Comparison of ENCODE assay signal across 1 fruit fly cellular context in genomic region chrX:19172955-19173354, dm6.
TF ChIP-seq lines count a peak whose summit lies in the region.

No protein-coding gene starts in this region.

TF ChIP-seq in whole organism, embryonic, 481 proteins besides CTCF, POLR2A, EP300 and RAD21 (continued from another document and continues in another):
- TF ChIP-seq CG7357 (GFP tag; IDR thresholded peaks at IDR 0.05; lab: Robert Waterston, UW) (no peak), klu (GFP tag; IDR thresholded peaks at IDR 0.05; lab: Robert Waterston, UW) (no peak), row (GFP tag; IDR thresholded peaks at IDR 0.05; lab: Robert Waterston, UW) (peak; percentile 40; the same call in 1 of the 3 replicates), sna (GFP tag; IDR thresholded peaks at IDR 0.05; lab: Robert Waterston, UW; ENCODE audit: partially characterized antibody) (no peak), shn (GFP tag; optimal IDR thresholded peaks at IDR 0.05; lab: Kevin White, UChicago) (no peak), esg (GFP tag; conservative IDR thresholded peaks at IDR 0.05; lab: Robert Waterston, UW) (no peak), pita (GFP tag; optimal IDR thresholded peaks at IDR 0.05; lab: Kevin White, UChicago) (no peak), luna (GFP tag; optimal IDR thresholded peaks at IDR 0.05; lab: Kevin White, UChicago) (no peak), CG1792 (GFP tag; optimal IDR thresholded peaks at IDR 0.05; lab: Kevin White, UChicago) (no peak), br (optimal IDR thresholded peaks at IDR 0.05; lab: Kevin White, UChicago) (no peak), Sry-δ (GFP tag; optimal IDR thresholded peaks at IDR 0.05; lab: Kevin White, UChicago) (no peak), CG6654 (GFP tag; optimal IDR thresholded peaks at IDR 0.05; lab: Kevin White, UChicago) (no peak), CG32767 (GFP tag; IDR thresholded peaks at IDR 0.05; lab: Robert Waterston, UW) (no peak), sqz (GFP tag; optimal IDR thresholded peaks at IDR 0.05; lab: Kevin White, UChicago) (no peak), pzg (GFP tag; optimal IDR thresholded peaks at IDR 0.05; lab: Kevin White, UChicago) (no peak), CG30403 (GFP tag; optimal IDR thresholded peaks at IDR 0.05; lab: Kevin White, UChicago) (peak; percentile 12), Neu2 (GFP tag; optimal IDR thresholded peaks at IDR 0.05; lab: Kevin White, UChicago; ENCODE audit: borderline replicate concordance) (no peak), CG4404 (GFP tag; IDR thresholded peaks at IDR 0.05; lab: Robert Waterston, UW) (no peak), CkIIα-i1 (GFP tag; IDR thresholded peaks at IDR 0.05; lab: Robert Waterston, UW) (no peak), Camta (GFP tag; optimal IDR thresholded peaks at IDR 0.05; lab: Kevin White, UChicago) (no peak), CG2116 (GFP tag; optimal IDR thresholded peaks at IDR 0.05; lab: Kevin White, UChicago) (no peak), CG9727 (GFP tag; optimal IDR thresholded peaks at IDR 0.05; lab: Kevin White, UChicago) (no peak), CG6272 (GFP tag; IDR thresholded peaks at IDR 0.05; lab: Robert Waterston, UW) (no peak), sisA (GFP tag; IDR thresholded peaks at IDR 0.05; lab: Robert Waterston, UW) (0 out of 2 replicates have a peak, but pooled peaks have one; percentile 33), pan (optimal IDR thresholded peaks at IDR 0.05; lab: Kevin White, UChicago) (no peak), pan (GFP tag; optimal IDR thresholded peaks at IDR 0.05 in 1 of 2, IDR thresholded peaks at IDR 0.05 in 1 of 2) (no peak), CG2875 (GFP tag; optimal IDR thresholded peaks at IDR 0.05; lab: Kevin White, UChicago) (no peak), trem (tag; optimal IDR thresholded peaks at IDR 0.05; lab: Kevin White, UChicago) (no peak), tna (GFP tag; IDR thresholded peaks at IDR 0.05; lab: Robert Waterston, UW; ENCODE audit: partially characterized antibody) (no peak), gcm (GFP tag; optimal IDR thresholded peaks at IDR 0.05; lab: Kevin White, UChicago) (no peak), kah (GFP tag; optimal IDR thresholded peaks at IDR 0.05; lab: Kevin White, UChicago) (no peak), CG17568 (GFP tag; optimal IDR thresholded peaks at IDR 0.05; lab: Kevin White, UChicago) (no peak), hkb (optimal IDR thresholded peaks at IDR 0.05; lab: Kevin White, UChicago) (no peak), hkb (GFP tag; IDR thresholded peaks at IDR 0.05; lab: Robert Waterston, UW) (no peak), CG12659 (GFP tag; optimal IDR thresholded peaks at IDR 0.05; lab: Kevin White, UChicago) (no peak), tin (GFP tag; optimal IDR thresholded peaks at IDR 0.05; lab: Kevin White, UChicago) (no peak), Hmx (GFP tag; optimal IDR thresholded peaks at IDR 0.05; lab: Kevin White, UChicago) (no peak), CG32532 (GFP tag; IDR thresholded peaks at IDR 0.05; lab: Robert Waterston, UW) (no peak), CG3995 (GFP tag; optimal IDR thresholded peaks at IDR 0.05; lab: Kevin White, UChicago) (no peak), CG17385 (GFP tag; optimal IDR thresholded peaks at IDR 0.05; lab: Kevin White, UChicago) (peak; percentile 5), bowl (GFP tag; IDR thresholded peaks at IDR 0.05; lab: Robert Waterston, UW) (no peak), knrl (GFP tag; IDR thresholded peaks at IDR 0.05; lab: Robert Waterston, UW; ENCODE audit: partially characterized antibody) (no peak), Dip2 (GFP tag; IDR thresholded peaks at IDR 0.05; lab: Robert Waterston, UW) (no peak), CG1024 (GFP tag; IDR thresholded peaks at IDR 0.05; lab: Robert Waterston, UW) (no peak), CG18619 (GFP tag; optimal IDR thresholded peaks at IDR 0.05; lab: Kevin White, UChicago) (no peak), E2f2 (GFP tag; IDR thresholded peaks at IDR 0.05; lab: Robert Waterston, UW) (no peak), CG12942 (GFP tag; optimal IDR thresholded peaks at IDR 0.05; lab: Kevin White, UChicago) (no peak), HLHmδ (GFP tag; optimal IDR thresholded peaks at IDR 0.05; lab: Kevin White, UChicago) (no peak), toy (GFP tag; IDR thresholded peaks at IDR 0.05; lab: Robert Waterston, UW) (no peak), ATbp (GFP tag; optimal IDR thresholded peaks at IDR 0.05; lab: Kevin White, UChicago) (no peak), tgo (GFP tag; IDR thresholded peaks at IDR 0.05; lab: Robert Waterston, UW) (no peak), dm (GFP tag; optimal IDR thresholded peaks at IDR 0.05; lab: Kevin White, UChicago) (no peak), CG10267 (tag; optimal IDR thresholded peaks at IDR 0.05; lab: Kevin White, UChicago) (no peak), dan (GFP tag; IDR thresholded peaks at IDR 0.05; lab: Robert Waterston, UW) (no peak), slp2 (GFP tag; optimal IDR thresholded peaks at IDR 0.05; lab: Kevin White, UChicago) (no peak), Optix (GFP tag; IDR thresholded peaks at IDR 0.05; lab: Robert Waterston, UW) (no peak), fd64A (GFP tag; optimal IDR thresholded peaks at IDR 0.05; lab: Kevin White, UChicago) (no peak), vvl (GFP tag; IDR thresholded peaks at IDR 0.05; lab: Robert Waterston, UW) (no peak), CrebB (tag; optimal IDR thresholded peaks at IDR 0.05; lab: Kevin White, UChicago) (no peak), bbx (GFP tag; IDR thresholded peaks at IDR 0.05; lab: Robert Waterston, UW; ENCODE audit: partially characterized antibody) (no peak), Bteb2 (GFP tag; optimal IDR thresholded peaks at IDR 0.05; lab: Kevin White, UChicago) (no peak), crp (GFP tag; optimal IDR thresholded peaks at IDR 0.05; lab: Kevin White, UChicago) (no peak), pum (GFP tag; optimal IDR thresholded peaks at IDR 0.05; lab: Kevin White, UChicago) (no peak), Drgx (GFP tag; IDR thresholded peaks at IDR 0.05; lab: Robert Waterston, UW) (peak; percentile 61), slbo (GFP tag; IDR thresholded peaks at IDR 0.05; lab: Robert Waterston, UW) (peak; percentile 39), sob (GFP tag; IDR thresholded peaks at IDR 0.05; lab: Robert Waterston, UW) (no peak), CG10979 (tag; optimal IDR thresholded peaks at IDR 0.05; lab: Kevin White, UChicago) (no peak), z (GFP tag; IDR thresholded peaks at IDR 0.05; lab: Robert Waterston, UW) (no peak), CG1832 (GFP tag; optimal IDR thresholded peaks at IDR 0.05; lab: Kevin White, UChicago) (no peak), CG7786 (GFP tag; optimal IDR thresholded peaks at IDR 0.05; lab: Kevin White, UChicago) (no peak), Dll (GFP tag; IDR thresholded peaks at IDR 0.05; lab: Robert Waterston, UW; ENCODE audit: partially characterized antibody) (no peak), Atf6 (GFP tag; IDR thresholded peaks at IDR 0.05; lab: Robert Waterston, UW) (no peak), Gsc (GFP tag; IDR thresholded peaks at IDR 0.05; lab: Robert Waterston, UW) (no peak), CG17359 (tag; optimal IDR thresholded peaks at IDR 0.05; lab: Kevin White, UChicago) (peak; percentile 0), Hmr (GFP tag; optimal IDR thresholded peaks at IDR 0.05; lab: Kevin White, UChicago) (no peak), CG3065 (GFP tag; optimal IDR thresholded peaks at IDR 0.05; lab: Kevin White, UChicago) (no peak), CG6854 (GFP tag; optimal IDR thresholded peaks at IDR 0.05; lab: Kevin White, UChicago) (no peak), CG4328 (GFP tag; optimal IDR thresholded peaks at IDR 0.05; lab: Kevin White, UChicago) (no peak), gt (GFP tag; IDR thresholded peaks at IDR 0.05; lab: Robert Waterston, UW) (no peak), CG11093 (GFP tag; IDR thresholded peaks at IDR 0.05; lab: Robert Waterston, UW) (no peak), CoRest (tag; optimal IDR thresholded peaks at IDR 0.05; lab: Kevin White, UChicago) (no peak), yki (optimal IDR thresholded peaks at IDR 0.05; lab: Kevin White, UChicago) (no peak), chn (GFP tag; optimal IDR thresholded peaks at IDR 0.05; lab: Kevin White, UChicago) (peak; percentile 4), tap (tag; optimal IDR thresholded peaks at IDR 0.05; lab: Kevin White, UChicago) (no peak), eve (GFP tag; optimal IDR thresholded peaks at IDR 0.05; lab: Kevin White, UChicago) (no peak), grn (GFP tag; optimal IDR thresholded peaks at IDR 0.05; lab: Kevin White, UChicago) (no peak), Med (GFP tag; lab: Kevin White, UChicago) (peak; percentile 73), dati (GFP tag; IDR thresholded peaks at IDR 0.05; lab: Robert Waterston, UW) (no peak), gem (tag; optimal IDR thresholded peaks at IDR 0.05; lab: Kevin White, UChicago) (peak; percentile 41), gcm2 (GFP tag; optimal IDR thresholded peaks at IDR 0.05; lab: Kevin White, UChicago) (no peak), slou (GFP tag; optimal IDR thresholded peaks at IDR 0.05; lab: Kevin White, UChicago) (no peak), CG7745 (tag; optimal IDR thresholded peaks at IDR 0.05; lab: Kevin White, UChicago) (no peak), tio (GFP tag; optimal IDR thresholded peaks at IDR 0.05; lab: Kevin White, UChicago) (peak; percentile 8), BEAF-32 (GFP tag; optimal IDR thresholded peaks at IDR 0.05; lab: Kevin White, UChicago) (no peak), CG8924 (tag; optimal IDR thresholded peaks at IDR 0.05; lab: Kevin White, UChicago) (no peak), crc (GFP tag; optimal IDR thresholded peaks at IDR 0.05; lab: Kevin White, UChicago) (no peak), CG13775 (GFP tag; optimal IDR thresholded peaks at IDR 0.05; lab: Kevin White, UChicago) (no peak), scrt (GFP tag; optimal IDR thresholded peaks at IDR 0.05; lab: Kevin White, UChicago) (no peak), h (optimal IDR thresholded peaks at IDR 0.05; lab: Kevin White, UChicago) (no peak), Ets97D (GFP tag; optimal IDR thresholded peaks at IDR 0.05; lab: Kevin White, UChicago) (no peak), MESR4 (GFP tag; optimal IDR thresholded peaks at IDR 0.05; lab: Kevin White, UChicago) (no peak), Rx (GFP tag; IDR thresholded peaks at IDR 0.05; lab: Robert Waterston, UW) (no peak), CG10543 (GFP tag; optimal IDR thresholded peaks at IDR 0.05; lab: Kevin White, UChicago) (no peak), CG13123 (GFP tag; optimal IDR thresholded peaks at IDR 0.05; lab: Kevin White, UChicago) (no peak), ara (GFP tag; IDR thresholded peaks at IDR 0.05; lab: Robert Waterston, UW) (no peak), Asciz (GFP tag; optimal IDR thresholded peaks at IDR 0.05; lab: Kevin White, UChicago) (no peak), CG15601 (tag; optimal IDR thresholded peaks at IDR 0.05; lab: Kevin White, UChicago) (no peak), B-H2 (GFP tag; optimal IDR thresholded peaks at IDR 0.05; lab: Kevin White, UChicago) (no peak), CG8089 (GFP tag; optimal IDR thresholded peaks at IDR 0.05; lab: Kevin White, UChicago) (no peak), MTF-1 (GFP tag; optimal IDR thresholded peaks at IDR 0.05; lab: Kevin White, UChicago; ENCODE audit: borderline replicate concordance) (no peak), org-1 (GFP tag; optimal IDR thresholded peaks at IDR 0.05; lab: Kevin White, UChicago) (no peak), CG6254 (GFP tag; optimal IDR thresholded peaks at IDR 0.05; lab: Kevin White, UChicago) (no peak), Jarid2 (GFP tag; optimal IDR thresholded peaks at IDR 0.05; lab: Kevin White, UChicago) (no peak), CG12219 (GFP tag; optimal IDR thresholded peaks at IDR 0.05; lab: Kevin White, UChicago) (no peak), kni (GFP tag; optimal IDR thresholded peaks at IDR 0.05; lab: Kevin White, UChicago) (no peak), cas (GFP tag; IDR thresholded peaks at IDR 0.05; lab: Robert Waterston, UW) (no peak), CG18262 (tag; optimal IDR thresholded peaks at IDR 0.05; lab: Kevin White, UChicago) (no peak), CG11456 (GFP tag; IDR thresholded peaks at IDR 0.05; lab: Robert Waterston, UW) (no peak), C15 (GFP tag; IDR thresholded peaks at IDR 0.05; lab: Robert Waterston, UW) (no peak), CG17186 (GFP tag; optimal IDR thresholded peaks at IDR 0.05; lab: Kevin White, UChicago) (no peak), stwl (tag; optimal IDR thresholded peaks at IDR 0.05; lab: Kevin White, UChicago) (no peak), CG12155 (GFP tag; optimal IDR thresholded peaks at IDR 0.05; lab: Kevin White, UChicago) (no peak), pnt (GFP tag; optimal IDR thresholded peaks at IDR 0.05; lab: Kevin White, UChicago) (no peak), crol (GFP tag; IDR thresholded peaks at IDR 0.05; lab: Robert Waterston, UW) (no peak), salm (tag; optimal IDR thresholded peaks at IDR 0.05; lab: Kevin White, UChicago) (no peak), CG16779 (GFP tag; IDR thresholded peaks at IDR 0.05; lab: Robert Waterston, UW) (no peak), CG15011 (GFP tag; optimal IDR thresholded peaks at IDR 0.05; lab: Kevin White, UChicago) (no peak), CG3407 (GFP tag; optimal IDR thresholded peaks at IDR 0.05; lab: Kevin White, UChicago) (no peak), Awh (GFP tag; IDR thresholded peaks at IDR 0.05; lab: Robert Waterston, UW) (no peak), CG17912 (GFP tag; optimal IDR thresholded peaks at IDR 0.05; lab: Kevin White, UChicago) (no peak), cg (GFP tag; optimal IDR thresholded peaks at IDR 0.05; lab: Kevin White, UChicago) (no peak), Sin3A (optimal IDR thresholded peaks at IDR 0.05; lab: Kevin White, UChicago) (no peak), NFAT (GFP tag; IDR thresholded peaks at IDR 0.05; lab: Robert Waterston, UW) (no peak), Stat92E (GFP tag; optimal IDR thresholded peaks at IDR 0.05; lab: Kevin White, UChicago) (no peak), Hr3 (GFP tag; optimal IDR thresholded peaks at IDR 0.05; lab: Kevin White, UChicago) (no peak), ap (GFP tag; IDR thresholded peaks at IDR 0.05; lab: Robert Waterston, UW) (no peak), YL-1 (GFP tag; optimal IDR thresholded peaks at IDR 0.05; lab: Kevin White, UChicago) (no peak), gsb-n (tag; optimal IDR thresholded peaks at IDR 0.05; lab: Kevin White, UChicago) (no peak), ato (GFP tag; IDR thresholded peaks at IDR 0.05; lab: Robert Waterston, UW; ENCODE audit: partially characterized antibody) (no peak), CG15269 (tag; optimal IDR thresholded peaks at IDR 0.05; lab: Kevin White, UChicago) (no peak), CG30431 (GFP tag; optimal IDR thresholded peaks at IDR 0.05; lab: Kevin White, UChicago) (no peak), Taf1 (GFP tag; IDR thresholded peaks at IDR 0.05; lab: Robert Waterston, UW) (no peak)
